Fruit fly (Drosophila melanogaster) whole organism, pupa: Measurements from ENCODE around the gene GILT1.

Source experiments
- CG13204 ChIP-seq: fragments of 200-800 bp; sonication (Bioruptor generic); optimal IDR thresholded peaks from 2 replicates; lab custom pipeline; 2018; ENCODE audit warnings: missing biosample characterization, mild to moderate bottlenecking, missing genetic modification characterization, moderate library complexity
- CG17806 ChIP-seq: fragments of 200-800 bp; sonication (Bioruptor generic); optimal IDR thresholded peaks from 2 replicates; lab custom pipeline; 2018; ENCODE audit warnings: missing biosample characterization, mild to moderate bottlenecking, missing genetic modification characterization, moderate library complexity
- CG32121 ChIP-seq: fragments of 200-800 bp; sonication (Bioruptor generic); IDR thresholded peaks from 2 replicates; pipeline ENCODE4 v1.3.6; 2022; ENCODE audit warnings: missing biosample characterization, missing genetic modification characterization
- CG34367 ChIP-seq: fragments of 200-800 bp; sonication (Bioruptor generic); optimal IDR thresholded peaks from 2 replicates; lab custom pipeline; 2018; ENCODE audit warnings: missing biosample characterization, mild to moderate bottlenecking, missing genetic modification characterization
- CG4496 ChIP-seq: fragments of 200-800 bp; sonication (Bioruptor generic); IDR thresholded peaks from 3 replicates; pipeline ENCODE4 v1.3.6; 2022; ENCODE audit warnings: missing biosample characterization, missing genetic modification characterization
- CG8301 ChIP-seq: fragments of 200-800 bp; sonication (Bioruptor generic); optimal IDR thresholded peaks from 2 replicates; lab custom pipeline; 2018; ENCODE audit warnings: missing biosample characterization, mild to moderate bottlenecking, missing genetic modification characterization
- CG9948 ChIP-seq: fragments of 200-800 bp; sonication (Bioruptor generic); optimal IDR thresholded peaks from 2 replicates; lab custom pipeline; 2018; ENCODE audit warnings: missing biosample characterization, mild to moderate bottlenecking, missing genetic modification characterization, moderate library complexity
- EcR ChIP-seq: fragments of 200-800 bp; sonication (Bioruptor generic); optimal IDR thresholded peaks from 3 replicates; lab custom pipeline; 2019; ENCODE audit warnings: missing biosample characterization, missing genetic modification characterization, mild to moderate bottlenecking, moderate library complexity, missing genetic modification reagents
- Ets98B ChIP-seq: fragments of 200-800 bp; sonication (Bioruptor generic); IDR thresholded peaks from 2 replicates; pipeline ENCODE4 v1.3.6; 2022; ENCODE audit warnings: missing biosample characterization, missing genetic modification characterization
- Pif1A ChIP-seq: fragments of 200-800 bp; sonication (Bioruptor generic); optimal IDR thresholded peaks from 3 replicates; lab custom pipeline; 2016; ENCODE audit warnings: missing biosample characterization, missing genetic modification characterization
- fd96Ca ChIP-seq: fragments of 200-800 bp; sonication (Bioruptor generic); IDR thresholded peaks from 3 replicates; pipeline ENCODE4 v1.3.6; 2022; ENCODE audit warnings: missing biosample characterization, missing genetic modification characterization
- gl ChIP-seq: fragments of 200-800 bp; sonication (Bioruptor generic); optimal IDR thresholded peaks from 2 replicates; lab custom pipeline; 2018; ENCODE audit warnings: missing biosample characterization, mild to moderate bottlenecking, missing genetic modification characterization

DNA sequence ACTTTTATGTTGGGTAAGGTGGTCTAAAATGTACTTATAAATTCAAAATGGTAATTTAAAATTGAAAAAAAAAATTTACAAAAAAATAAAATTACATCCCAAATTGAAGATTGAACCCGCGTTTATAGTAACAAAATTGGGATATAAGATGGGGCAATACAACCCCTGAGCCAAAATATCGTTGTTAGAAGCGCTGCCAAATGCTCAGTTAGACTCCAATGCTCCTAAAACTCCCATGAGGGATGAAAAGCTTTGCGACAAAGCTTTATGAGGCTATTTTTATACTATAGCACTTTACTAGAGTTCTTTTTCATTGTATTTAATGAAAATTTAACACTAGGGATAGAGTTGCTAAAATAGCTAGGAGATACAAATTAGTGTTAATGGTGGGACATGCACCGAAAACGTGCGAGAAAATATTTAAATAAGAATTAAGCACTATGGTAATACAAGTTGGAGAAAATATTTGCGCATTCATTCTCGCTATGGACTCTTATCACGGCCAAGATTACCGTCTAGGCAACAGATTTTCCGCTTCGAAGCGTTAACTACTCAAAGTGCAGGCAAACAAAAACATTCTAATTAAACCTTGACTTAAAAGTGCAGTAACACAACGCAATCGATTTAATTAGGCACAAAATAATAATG is 38.2 kb downstream of the GILT1 start:
- TF ChIP-seq Pif1A (no peak), CG17806 (tag; lab: Kevin White, UChicago) (no peak), EcR (no peak), CG32121 (GFP tag; lab: Robert Waterston, UW) (no peak), Ets98B (no peak), CG4496 (GFP tag; lab: Robert Waterston, UW) (no peak), CG13204 (GFP tag; lab: Kevin White, UChicago) (no peak), fd96Ca (GFP tag; lab: Robert Waterston, UW) (no peak), gl (tag; lab: Kevin White, UChicago) (no peak), CG9948 (tag; lab: Kevin White, UChicago) (no peak), CG8301 (no peak), CG34367 (tag; lab: Kevin White, UChicago) (no peak)
